Fruit fly (Drosophila melanogaster) whole organism, embryonic: ENCODE measurements around the gene wb.

Experiments used
- CG11560 ChIP-seq: fragments of 200-800 bp; sonication (Bioruptor generic); IDR thresholded peaks from 3 replicates; pipeline ENCODE4 v1.3.6; 2022; ENCODE audit warnings: missing biosample characterization, missing genetic modification characterization
- CG12744 ChIP-seq: fragments of 200-800 bp; sonication (Bioruptor generic); optimal IDR thresholded peaks from 2 replicates; lab custom pipeline; 2016; ENCODE audit warnings: missing biosample characterization, missing genetic modification characterization
- CG2889 ChIP-seq: fragments of 200-800 bp; sonication (Bioruptor generic); IDR thresholded peaks from 3 replicates; pipeline ENCODE4 v1.3.6; 2022; ENCODE audit warnings: missing biosample characterization, missing genetic modification characterization
- ara ChIP-seq: fragments of 200-800 bp; sonication (Bioruptor generic); IDR thresholded peaks from 2 replicates; pipeline ENCODE4 v1.3.6; 2022; ENCODE audit warnings: missing biosample characterization, missing genetic modification characterization
- pb ChIP-seq: fragments of 200-800 bp; sonication (Bioruptor generic); optimal IDR thresholded peaks from 3 replicates; lab custom pipeline; 2016; ENCODE audit warnings: missing biosample characterization, missing genetic modification characterization

dm6 chr2L:14261719-14262487 is 924 bp upstream of the wb start:
- TF ChIP-seq ara (no peak), CG12744 (GFP tag; lab: Kevin White, UChicago) (no peak), CG2889 (GFP tag; lab: Robert Waterston, UW) (no peak), pb (GFP tag; lab: Kevin White, UChicago) (no peak), CG11560 (tag; lab: Robert Waterston, UW) (no peak)
